Worm (Caenorhabditis elegans) whole organism, mixed stage, embryonic: ENCODE results near the gene cdh-5.
A peak's percentile ranks its signal among the peaks of the same experiment; 100 is the strongest.

Source experiments
- M03D4.4 ChIP-seq: sonication (generic microtip); optimal IDR thresholded peaks from 2 replicates; lab custom pipeline; 2017; ENCODE audit warnings: mild to moderate bottlenecking, missing genetic modification characterization, missing compliant biosample characterization
- bed-3 ChIP-seq: fragments of 200-800 bp; sonication (Bioruptor generic); optimal IDR thresholded peaks from 3 replicates; lab custom pipeline; 2018; ENCODE audit warnings: mild to moderate bottlenecking, missing genetic modification characterization, moderate library complexity, missing compliant biosample characterization
- blmp-1 ChIP-seq: fragments of 150-350 bp; optimal IDR thresholded peaks from 2 replicates; lab custom pipeline; 2014; ENCODE audit warnings: missing biosample characterization, missing genetic modification characterization
- ceh-39 ChIP-seq: fragments of 150-350 bp; optimal IDR thresholded peaks from 2 replicates; lab custom pipeline; 2014; ENCODE audit warnings: missing biosample characterization, missing genetic modification characterization
- ceh-43 ChIP-seq: fragments of 200-800 bp; sonication (Bioruptor generic); optimal IDR thresholded peaks from 2 replicates; lab custom pipeline; 2018; ENCODE audit warnings: mild to moderate bottlenecking, missing genetic modification characterization, moderate library complexity, missing compliant biosample characterization
- ceh-83 ChIP-seq: fragments of 200-800 bp; sonication (Bioruptor generic); optimal IDR thresholded peaks from 2 replicates; lab custom pipeline; 2018; ENCODE audit warnings: mild to moderate bottlenecking, missing genetic modification characterization, missing compliant biosample characterization
- ces-1 ChIP-seq: fragments of 150-350 bp; optimal IDR thresholded peaks from 2 replicates; lab custom pipeline; 2014; ENCODE audit warnings: missing biosample characterization, missing genetic modification reagents, missing genetic modification characterization
- cnd-1 ChIP-seq: fragments of 200-800 bp; sonication (Bioruptor generic); optimal IDR thresholded peaks from 2 replicates; lab custom pipeline; 2018; ENCODE audit warnings: mild to moderate bottlenecking, missing genetic modification characterization, missing compliant biosample characterization
- drap-1 ChIP-seq: fragments of 200-800 bp; sonication (Bioruptor generic); optimal IDR thresholded peaks from 3 replicates; lab custom pipeline; 2018; ENCODE audit warnings: mild to moderate bottlenecking, missing genetic modification characterization, missing compliant biosample characterization
- elt-1 ChIP-seq: sonication (generic microtip); optimal IDR thresholded peaks from 2 replicates; lab custom pipeline; 2017; ENCODE audit warnings: missing genetic modification characterization, mild to moderate bottlenecking, missing compliant biosample characterization, antibody characterized with exemption, moderate library complexity, borderline replicate concordance; ENCODE audit not compliant: insufficient read depth
- elt-3 ChIP-seq: fragments of 150-350 bp; optimal IDR thresholded peaks from 2 replicates; lab custom pipeline; 2014; ENCODE audit warnings: missing biosample characterization, missing genetic modification characterization
- flh-1 ChIP-seq: fragments of 200-800 bp; sonication (Bioruptor generic); optimal IDR thresholded peaks from 2 replicates; lab custom pipeline; 2018; ENCODE audit warnings: mild to moderate bottlenecking, missing genetic modification characterization, moderate library complexity, missing compliant biosample characterization
- ham-2 ChIP-seq: fragments of 200-800 bp; sonication (Bioruptor generic); optimal IDR thresholded peaks from 2 replicates; lab custom pipeline; 2018; ENCODE audit warnings: mild to moderate bottlenecking, missing genetic modification characterization, missing compliant biosample characterization
- hlh-1 ChIP-seq: fragments of 150-350 bp; optimal IDR thresholded peaks from 2 replicates; lab custom pipeline; 2014; ENCODE audit warnings: missing biosample characterization, missing genetic modification reagents, missing genetic modification characterization
- lin-13 ChIP-seq: fragments of 150-350 bp; optimal IDR thresholded peaks from 2 replicates; lab custom pipeline; 2014; ENCODE audit warnings: missing biosample characterization, missing genetic modification characterization
- lin-32 ChIP-seq: fragments of 200-800 bp; sonication (Bioruptor generic); optimal IDR thresholded peaks from 2 replicates; lab custom pipeline; 2018; ENCODE audit warnings: mild to moderate bottlenecking, missing genetic modification characterization, missing compliant biosample characterization
- lsy-2 ChIP-seq: fragments of 150-350 bp; optimal IDR thresholded peaks from 2 replicates; lab custom pipeline; 2014; ENCODE audit warnings: missing biosample characterization, missing genetic modification characterization
- mab-5 ChIP-seq: fragments of 150-350 bp; optimal IDR thresholded peaks from 2 replicates; lab custom pipeline; 2014; ENCODE audit warnings: missing biosample characterization, missing genetic modification characterization
- mls-2 ChIP-seq: sonication (generic microtip); optimal IDR thresholded peaks from 2 replicates; lab custom pipeline; 2016; ENCODE audit warnings: mild to moderate bottlenecking, missing genetic modification characterization, moderate library complexity, missing compliant biosample characterization
- nhr-12 ChIP-seq: fragments of 150-350 bp; optimal IDR thresholded peaks from 2 replicates; lab custom pipeline; 2014; ENCODE audit warnings: missing biosample characterization, missing genetic modification characterization
- nhr-2 ChIP-seq: fragments of 150-350 bp; optimal IDR thresholded peaks from 2 replicates; lab custom pipeline; 2014; ENCODE audit warnings: missing biosample characterization, missing genetic modification characterization
- nhr-237 ChIP-seq: fragments of 150-350 bp; optimal IDR thresholded peaks from 2 replicates; lab custom pipeline; 2014; ENCODE audit warnings: missing biosample characterization, missing genetic modification characterization
- nhr-28 ChIP-seq: fragments of 150-350 bp; optimal IDR thresholded peaks from 2 replicates; lab custom pipeline; 2014; ENCODE audit warnings: missing biosample characterization, missing genetic modification characterization
- nhr-76 ChIP-seq: sonication (generic microtip); optimal IDR thresholded peaks from 2 replicates; lab custom pipeline; 2017; ENCODE audit warnings: missing biosample characterization, missing genetic modification characterization
- pha-4 ChIP-seq: fragments of 150-350 bp; optimal IDR thresholded peaks from 2 replicates; lab custom pipeline; 2018; ENCODE audit warnings: missing biosample characterization, missing genetic modification reagents, missing genetic modification characterization
- sem-2 ChIP-seq: fragments of 200-800 bp; sonication (Bioruptor generic); optimal IDR thresholded peaks from 2 replicates; lab custom pipeline; 2018; ENCODE audit warnings: mild to moderate bottlenecking, missing genetic modification characterization, missing compliant biosample characterization
- snpc-4 ChIP-seq: fragments of 150-350 bp; optimal IDR thresholded peaks from 2 replicates; lab custom pipeline; 2014; ENCODE audit warnings: missing biosample characterization, missing genetic modification characterization
- sptf-1 ChIP-seq: sonication (generic microtip); optimal IDR thresholded peaks from 2 replicates; lab custom pipeline; 2017; ENCODE audit warnings: mild to moderate bottlenecking, missing genetic modification characterization, moderate library complexity, missing compliant biosample characterization
- tbx-8 ChIP-seq: fragments of 200-800 bp; sonication (Bioruptor generic); optimal IDR thresholded peaks from 2 replicates; lab custom pipeline; 2018; ENCODE audit warnings: mild to moderate bottlenecking, missing genetic modification characterization, moderate library complexity, missing compliant biosample characterization
- unc-120 ChIP-seq: sonication (generic microtip); optimal IDR thresholded peaks from 2 replicates; lab custom pipeline; 2017; ENCODE audit warnings: missing genetic modification characterization, missing compliant biosample characterization; ENCODE audit not compliant: poor library complexity, severe bottlenecking
- unc-39 ChIP-seq: fragments of 150-350 bp; optimal IDR thresholded peaks from 2 replicates; lab custom pipeline; 2014; ENCODE audit warnings: missing biosample characterization, missing genetic modification characterization
- unc-62 ChIP-seq: fragments of 150-350 bp; optimal IDR thresholded peaks from 2 replicates; lab custom pipeline; 2014; ENCODE audit warnings: missing biosample characterization, missing genetic modification reagents, missing genetic modification characterization
- zip-8 ChIP-seq: fragments of 150-350 bp; optimal IDR thresholded peaks from 2 replicates; lab custom pipeline; 2014; ENCODE audit warnings: missing biosample characterization, missing genetic modification characterization
- ztf-11 ChIP-seq: fragments of 150-350 bp; optimal IDR thresholded peaks from 2 replicates; lab custom pipeline; 2014; ENCODE audit warnings: missing biosample characterization, missing genetic modification characterization

The cdh-5 gene

DNA sequence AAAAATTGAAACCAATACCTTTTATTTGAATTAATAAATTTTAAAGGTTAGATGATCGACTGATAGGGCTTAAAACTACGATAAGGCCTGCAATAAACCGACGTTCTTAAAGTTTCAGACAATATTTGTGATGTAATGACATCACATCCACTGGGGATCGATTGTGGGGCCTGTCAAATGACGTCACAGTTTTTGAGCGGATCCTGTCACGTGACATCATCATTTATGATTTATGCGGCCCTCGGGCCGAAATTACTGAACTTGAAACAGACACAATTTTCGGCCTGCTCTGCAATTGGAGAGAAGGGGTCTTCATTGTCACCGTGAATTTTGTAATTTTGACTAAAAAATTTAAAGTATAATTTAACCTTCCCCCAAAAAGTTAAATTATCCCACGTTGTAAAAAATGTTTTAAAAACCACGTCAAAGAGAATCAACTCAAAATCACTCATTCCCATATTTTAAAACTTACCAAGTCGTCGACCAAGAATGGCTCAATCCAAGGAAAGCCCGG lies 14.6 kb upstream of the cdh-5 start, which contains the start of gene C49C8.1:
TSS of gene C49C8.1 (plus strand) at position 464 of the 514 bp plus-strand sequence.
- TF ChIP-seq drap-1 (GFP tag; lab: Kevin White, UChicago) (no peak), zip-8 (tag; lab: Kevin White, UChicago) (peak; percentile 92)

DNA sequence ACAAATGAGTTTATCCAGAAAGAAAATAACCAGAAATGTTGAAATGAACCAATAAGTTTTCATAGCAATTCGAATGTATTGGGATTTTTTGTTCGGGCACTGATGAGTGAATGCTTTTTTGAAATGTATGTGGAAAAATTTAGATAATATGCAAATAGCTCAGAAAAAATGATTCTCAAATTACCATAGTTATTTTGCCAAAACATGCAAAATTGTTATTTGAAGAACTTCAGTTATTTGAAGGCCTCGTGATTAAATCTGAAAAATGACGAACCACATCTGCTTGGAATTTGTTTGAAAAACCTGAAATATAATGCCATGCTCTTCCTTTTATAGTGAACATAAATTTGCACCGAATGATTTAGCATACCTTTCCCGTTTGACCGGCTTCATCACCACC lies 10.6 kb upstream of the cdh-5 start, which contains the start of gene C49C8.6:
TSS of gene C49C8.6 (minus strand) at position 101 of the 400 bp plus-strand sequence.
- TF ChIP-seq cnd-1 (tag; lab: Kevin White, UChicago) (no peak), hlh-1 (tag; lab: Kevin White, UChicago) (no peak), pha-4 (tag; lab: Kevin White, UChicago) (no peak), lsy-2 (tag; lab: Kevin White, UChicago) (no peak), ces-1 (GFP tag; lab: Kevin White, UChicago) (no peak), nhr-28 (no peak), nhr-2 (tag; lab: Kevin White, UChicago) (no peak), nhr-12 (tag; lab: Kevin White, UChicago) (no peak), ham-2 (GFP tag; lab: Kevin White, UChicago) (no peak), lin-13 (tag; lab: Kevin White, UChicago) (no peak), ceh-83 (GFP tag; lab: Kevin White, UChicago) (no peak), lin-32 (GFP tag; lab: Kevin White, UChicago) (no peak), unc-62 (GFP tag; lab: Kevin White, UChicago) (no peak), ztf-11 (tag; lab: Kevin White, UChicago) (no peak), nhr-76 (tag; lab: Kevin White, UChicago) (no peak), unc-120 (tag; lab: Kevin White, UChicago) (no peak)

DNA sequence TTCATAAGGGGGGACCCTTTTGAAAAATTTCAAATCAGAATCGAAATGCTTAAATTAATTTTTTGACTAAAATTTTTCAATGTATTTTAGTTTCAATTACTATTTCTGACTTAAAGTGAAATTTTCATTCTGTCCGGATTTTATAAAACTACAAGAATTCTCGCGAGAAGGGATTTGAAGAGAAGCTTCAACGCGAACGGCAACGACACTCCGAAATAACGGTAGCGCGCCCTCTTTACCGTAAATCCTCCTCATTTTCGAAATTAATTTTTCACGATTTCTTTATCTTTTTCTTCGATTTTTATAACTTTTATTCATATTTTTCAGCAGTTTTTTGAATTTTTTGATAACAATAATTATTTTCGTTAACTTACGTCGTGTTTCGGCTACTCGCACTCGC lies 3.0 kb upstream of the cdh-5 start:
- no peak for TF ChIP-seq nhr-237
- TF ChIP-seq ces-1 (GFP tag; lab: Kevin White, UChicago): no peak
- TF ChIP-seq unc-39: no peak
- no peak for TF ChIP-seq sptf-1 (tag; lab: Kevin White, UChicago)
- no peak for TF ChIP-seq bed-3 (GFP tag; lab: Kevin White, UChicago)
- no peak for TF ChIP-seq snpc-4 (tag; lab: Kevin White, UChicago)
- no peak for TF ChIP-seq flh-1
- TF ChIP-seq nhr-28: no peak
- no peak for TF ChIP-seq ztf-11 (tag; lab: Kevin White, UChicago)
- TF ChIP-seq cnd-1 (tag; lab: Kevin White, UChicago): no peak
- TF ChIP-seq M03D4.4 (tag; lab: Kevin White, UChicago): no peak
- TF ChIP-seq lin-32 (GFP tag; lab: Kevin White, UChicago): no peak
- no peak for TF ChIP-seq nhr-76 (tag; lab: Kevin White, UChicago)
- no peak for TF ChIP-seq ceh-83 (GFP tag; lab: Kevin White, UChicago)
- no peak for TF ChIP-seq ceh-39 (tag; lab: Kevin White, UChicago)
- no peak for TF ChIP-seq elt-3 (tag; lab: Kevin White, UChicago)

DNA sequence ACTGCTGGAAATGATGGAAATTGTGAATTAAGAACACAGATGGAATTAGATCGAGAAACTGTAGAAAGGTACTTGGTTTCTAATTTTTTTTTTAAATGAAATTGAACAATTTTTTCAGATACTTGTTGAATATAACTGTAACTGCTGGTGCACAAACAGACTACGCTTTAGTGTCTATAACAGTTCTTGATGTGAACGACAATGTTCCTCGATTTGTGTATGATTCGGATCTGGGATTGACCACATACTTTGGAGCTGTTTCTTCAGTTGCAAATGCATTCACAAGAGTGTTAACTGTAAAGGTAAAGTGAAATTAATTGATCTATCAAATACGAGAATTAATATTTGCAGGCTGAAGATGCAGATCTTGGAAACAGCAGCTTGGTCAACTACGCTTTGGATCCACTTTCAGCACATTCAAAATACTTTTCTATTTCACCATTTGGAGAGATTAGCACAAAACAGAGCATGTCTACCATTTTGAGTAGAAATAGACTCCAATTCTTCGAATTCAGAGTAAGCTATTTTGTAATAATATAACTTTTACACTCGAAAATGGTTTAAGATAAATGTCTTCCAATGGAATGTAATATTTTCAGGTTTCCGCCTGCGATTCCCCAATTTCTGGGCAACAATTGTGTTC lies 5.1 kb downstream of the cdh-5 start:
- no peak for TF ChIP-seq unc-39
- no peak for TF ChIP-seq mab-5 (tag; lab: Kevin White, UChicago)
- no peak for TF ChIP-seq elt-3 (tag; lab: Kevin White, UChicago)
- TF ChIP-seq bed-3 (GFP tag; lab: Kevin White, UChicago): no peak
- no peak for TF ChIP-seq elt-1
- TF ChIP-seq drap-1 (GFP tag; lab: Kevin White, UChicago): no peak
- TF ChIP-seq blmp-1 (tag; lab: Kevin White, UChicago): no peak
- TF ChIP-seq ceh-43 (GFP tag; lab: Kevin White, UChicago): no peak

DNA sequence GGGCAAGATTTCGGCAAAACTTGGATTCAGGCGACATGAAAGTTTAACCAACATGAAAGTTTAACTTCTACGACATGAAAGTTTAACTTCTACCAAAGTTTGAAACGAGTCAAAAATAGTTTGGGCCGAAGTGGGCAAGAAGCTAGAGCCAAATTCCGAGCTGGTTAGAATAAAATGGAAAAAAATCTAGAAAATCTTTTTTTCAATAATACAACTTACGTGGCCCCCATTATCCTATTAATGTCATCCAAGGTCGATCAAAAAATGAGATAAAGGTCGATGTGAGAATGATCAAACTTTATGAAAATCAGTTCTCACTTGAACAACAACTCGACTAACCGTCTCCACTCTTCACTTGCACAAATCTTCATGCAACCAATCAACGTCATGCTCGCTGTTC lies 8.6 kb downstream of the cdh-5 start, which contains the start of gene F08B4.8:
TSS of gene F08B4.8 (plus strand) at position 301 of the 400 bp plus-strand sequence.
- no peak for TF ChIP-seq ces-1 (GFP tag; lab: Kevin White, UChicago)
- no peak for TF ChIP-seq blmp-1 (tag; lab: Kevin White, UChicago)
- TF ChIP-seq unc-39: no peak
- TF ChIP-seq snpc-4 (tag; lab: Kevin White, UChicago): no peak
- no peak for TF ChIP-seq nhr-12 (tag; lab: Kevin White, UChicago)
- no peak for TF ChIP-seq elt-3 (tag; lab: Kevin White, UChicago)
- no peak for TF ChIP-seq nhr-2 (tag; lab: Kevin White, UChicago)
- TF ChIP-seq hlh-1 (tag; lab: Kevin White, UChicago): no peak
- no peak for TF ChIP-seq ceh-83 (GFP tag; lab: Kevin White, UChicago)
- TF ChIP-seq lsy-2 (tag; lab: Kevin White, UChicago): no peak
- TF ChIP-seq ham-2 (GFP tag; lab: Kevin White, UChicago): no peak
- TF ChIP-seq ceh-39 (tag; lab: Kevin White, UChicago): no peak
- no peak for TF ChIP-seq unc-62 (GFP tag; lab: Kevin White, UChicago)
- no peak for TF ChIP-seq cnd-1 (tag; lab: Kevin White, UChicago)
- no peak for TF ChIP-seq mab-5 (tag; lab: Kevin White, UChicago)
- no peak for TF ChIP-seq drap-1 (GFP tag; lab: Kevin White, UChicago)
- no peak for TF ChIP-seq sem-2 (GFP tag; lab: Kevin White, UChicago)
- TF ChIP-seq mls-2 (tag; lab: Kevin White, UChicago): no peak
- no peak for TF ChIP-seq tbx-8
